Worm (Caenorhabditis elegans) whole organism, midembryonic: ENCODE data around the gene col-41.
A peak's percentile ranks its signal among the peaks of the same experiment; 100 is the strongest.

ENCODE experiments used
- T22C8.4 ChIP-seq: fragments of 200-800 bp; sonication (Bioruptor generic); IDR thresholded peaks from 2 replicates; pipeline ENCODE4 v1.3.6; 2022; ENCODE audit warnings: missing genetic modification characterization, missing compliant biosample characterization
- cog-1 ChIP-seq: sonication (generic microtip); optimal IDR thresholded peaks from 2 replicates; lab custom pipeline; 2016; ENCODE audit warnings: missing genetic modification characterization, missing compliant biosample characterization
- flt-1 ChIP-seq: fragments of 200-800 bp; sonication (Bioruptor generic); IDR thresholded peaks from 2 replicates; pipeline ENCODE4 v1.3.6; 2022; ENCODE audit warnings: missing genetic modification characterization, missing compliant biosample characterization
- klf-2 ChIP-seq: fragments of 200-800 bp; sonication (Bioruptor generic); conservative IDR thresholded peaks from 2 replicates; pipeline ENCODE4 v1.3.6; 2022; ENCODE audit warnings: missing genetic modification reagents, missing genetic modification characterization, missing compliant biosample characterization
- med-1 ChIP-seq: sonication (generic microtip); optimal IDR thresholded peaks from 2 replicates; lab custom pipeline; 2017; ENCODE audit warnings: missing genetic modification characterization, mild to moderate bottlenecking, missing compliant biosample characterization, antibody characterized with exemption, missing genetic modification reagents; ENCODE audit not compliant: insufficient read depth
- ref-1 ChIP-seq: fragments of 200-800 bp; sonication (Bioruptor generic); conservative IDR thresholded peaks from 2 replicates; pipeline ENCODE4 v1.3.6; 2022; ENCODE audit warnings: missing genetic modification reagents, missing genetic modification characterization, missing compliant biosample characterization
- tab-1 ChIP-seq: fragments of 200-800 bp; sonication (Bioruptor generic); IDR thresholded peaks from 2 replicates; pipeline ENCODE4 v1.3.6; 2022; ENCODE audit warnings: missing genetic modification characterization, missing compliant biosample characterization
- ztf-23 ChIP-seq: fragments of 200-800 bp; sonication (Bioruptor generic); IDR thresholded peaks from 2 replicates; pipeline ENCODE4 v1.3.6; 2022; ENCODE audit warnings: missing genetic modification reagents, missing genetic modification characterization, missing compliant biosample characterization
- ztf-29 ChIP-seq: fragments of 200-800 bp; sonication (Bioruptor generic); IDR thresholded peaks from 2 replicates; pipeline ENCODE4 v1.3.6; 2022; ENCODE audit warnings: missing genetic modification reagents, missing genetic modification characterization, missing compliant biosample characterization

Gene col-41

DNA sequence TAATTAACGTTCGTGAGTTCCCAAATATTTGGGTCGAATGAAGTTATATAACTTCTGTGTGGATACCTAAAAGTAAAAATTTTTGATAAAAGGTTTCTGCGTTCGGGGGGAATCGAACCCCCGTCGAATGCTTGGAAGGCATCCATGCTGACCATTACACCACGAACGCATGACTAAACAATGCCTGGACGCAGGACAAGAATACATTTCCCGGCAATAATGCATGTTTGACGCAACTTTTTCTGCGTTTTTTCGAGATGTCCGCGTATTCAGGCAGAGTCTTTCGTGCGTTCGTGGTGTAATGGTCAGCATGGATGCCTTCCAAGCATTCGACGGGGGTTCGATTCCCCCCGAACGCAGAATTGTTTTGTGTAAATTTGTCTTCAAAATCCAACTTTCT is 24.4 kb upstream of the col-41 start:
- no peak for TF ChIP-seq med-1 (GFP tag; lab: Kevin White, UChicago)
- 0 out of 2 replicates have a peak, but pooled peaks have one; percentile 49 for TF ChIP-seq ztf-23 (GFP tag; lab: Robert Waterston, UW)
- TF ChIP-seq cog-1 (tag; lab: Kevin White, UChicago) = no peak
- TF ChIP-seq flt-1 (GFP tag; lab: Robert Waterston, UW) = peak; percentile 79
- TF ChIP-seq T22C8.4 (GFP tag; lab: Robert Waterston, UW) = peak; percentile 28; the same call in 1 of the 2 replicates
- no peak; the same call in none of the 2 replicates for TF ChIP-seq tab-1 (GFP tag; lab: Robert Waterston, UW)
- TF ChIP-seq klf-2 (GFP tag; lab: Robert Waterston, UW) = no peak
- TF ChIP-seq ref-1 (GFP tag; lab: Robert Waterston, UW) = 0 out of 2 replicates have a peak, but pooled peaks have one; percentile 13
- no peak for TF ChIP-seq ztf-29

DNA sequence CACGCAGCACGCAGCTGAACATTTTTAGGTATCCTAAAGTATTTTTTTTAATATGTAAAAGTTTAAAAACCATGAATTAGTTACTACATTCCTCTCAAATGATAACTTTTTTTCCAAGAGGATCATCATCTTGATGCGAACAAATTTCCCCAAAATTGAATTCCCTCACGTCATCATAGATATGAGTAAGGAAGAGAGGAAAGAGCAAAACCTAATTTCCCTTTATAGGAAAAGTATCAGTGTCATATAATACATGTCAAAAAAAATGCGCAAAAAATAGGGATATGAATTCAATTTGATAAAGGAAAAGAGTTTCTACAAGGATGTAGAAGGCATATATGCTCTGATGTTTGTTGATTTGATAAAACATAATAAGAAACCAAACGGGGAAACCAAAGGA is 23.9 kb upstream of the col-41 start:
- TF ChIP-seq med-1 (GFP tag; lab: Kevin White, UChicago) = no peak

- no peak for TF ChIP-seq flt-1 (GFP tag; lab: Robert Waterston, UW)
- TF ChIP-seq cog-1 (tag; lab: Kevin White, UChicago) = no peak
- TF ChIP-seq klf-2 (GFP tag; lab: Robert Waterston, UW) = no peak
- TF ChIP-seq ref-1 (GFP tag; lab: Robert Waterston, UW) = no peak
- no peak for TF ChIP-seq med-1 (GFP tag; lab: Kevin White, UChicago)
- no peak for TF ChIP-seq tab-1 (GFP tag; lab: Robert Waterston, UW)
- no peak for TF ChIP-seq ztf-23 (GFP tag; lab: Robert Waterston, UW)
- no peak for TF ChIP-seq T22C8.4 (GFP tag; lab: Robert Waterston, UW)
- no peak for TF ChIP-seq ztf-29
These were observed 22.8 kb upstream of the col-41 start, which contains the start of gene snt-7 for ce11 chrX:15199052-15199451. Gene snt-7 (minus strand): TSS chrX:15199152.

DNA sequence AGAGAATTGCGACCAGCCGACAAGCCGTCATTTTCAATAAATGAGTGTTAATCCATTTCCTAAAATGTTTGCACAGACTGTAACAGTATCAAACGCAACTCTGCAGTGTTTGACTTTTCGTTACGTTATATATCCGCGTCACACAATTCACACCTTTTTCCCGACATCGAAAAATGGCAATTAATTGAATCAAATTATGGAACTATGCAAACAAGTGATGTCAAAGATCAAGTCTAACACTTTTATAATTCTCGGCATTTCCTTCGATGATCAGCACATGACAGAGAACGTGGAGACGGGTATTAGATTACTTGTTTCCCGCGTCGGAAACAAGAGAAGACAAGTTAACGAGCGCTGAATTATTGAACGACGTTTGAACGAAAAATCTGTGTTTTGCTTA is 18.0 kb upstream of the col-41 start, which contains the start of gene phat-6:
Gene phat-6, minus strand, starts transcription at position 101 of the 400 bp plus-strand sequence.
- TF ChIP-seq ztf-23 (GFP tag; lab: Robert Waterston, UW) = no peak
- no peak for TF ChIP-seq flt-1 (GFP tag; lab: Robert Waterston, UW)
- no peak for TF ChIP-seq ref-1 (GFP tag; lab: Robert Waterston, UW)
- no peak for TF ChIP-seq klf-2 (GFP tag; lab: Robert Waterston, UW)
- no peak for TF ChIP-seq tab-1 (GFP tag; lab: Robert Waterston, UW)
- no peak for TF ChIP-seq cog-1 (tag; lab: Kevin White, UChicago)
- no peak for TF ChIP-seq T22C8.4 (GFP tag; lab: Robert Waterston, UW)
- TF ChIP-seq med-1 (GFP tag; lab: Kevin White, UChicago) = no peak
- TF ChIP-seq ztf-29 = no peak

DNA sequence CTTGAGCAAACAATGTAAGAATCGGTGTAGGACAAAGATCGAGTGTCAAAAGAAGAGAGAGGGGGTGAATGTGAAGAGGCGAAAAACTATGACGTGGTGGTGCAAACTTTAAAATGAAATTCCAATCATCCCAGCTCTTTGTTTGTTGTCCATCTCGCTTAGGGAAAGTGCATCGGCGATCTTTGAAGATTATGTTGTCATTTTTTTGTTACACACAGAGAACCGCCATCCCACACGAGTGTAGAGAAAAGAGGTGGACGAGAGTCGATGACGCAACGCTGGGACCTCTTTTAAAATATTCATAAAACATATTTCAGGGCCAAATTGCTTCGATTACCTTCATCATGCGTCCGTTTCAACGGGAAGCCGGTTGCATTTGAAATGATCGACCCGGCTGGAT is 15.1 kb upstream of the col-41 start:
- TF ChIP-seq ztf-29 (no peak), flt-1 (GFP tag; lab: Robert Waterston, UW) (no peak), med-1 (GFP tag; lab: Kevin White, UChicago) (no peak), klf-2 (GFP tag; lab: Robert Waterston, UW) (no peak), cog-1 (tag; lab: Kevin White, UChicago) (no peak), tab-1 (GFP tag; lab: Robert Waterston, UW) (no peak), T22C8.4 (GFP tag; lab: Robert Waterston, UW) (no peak), ztf-23 (GFP tag; lab: Robert Waterston, UW) (no peak), ref-1 (GFP tag; lab: Robert Waterston, UW) (no peak)

DNA sequence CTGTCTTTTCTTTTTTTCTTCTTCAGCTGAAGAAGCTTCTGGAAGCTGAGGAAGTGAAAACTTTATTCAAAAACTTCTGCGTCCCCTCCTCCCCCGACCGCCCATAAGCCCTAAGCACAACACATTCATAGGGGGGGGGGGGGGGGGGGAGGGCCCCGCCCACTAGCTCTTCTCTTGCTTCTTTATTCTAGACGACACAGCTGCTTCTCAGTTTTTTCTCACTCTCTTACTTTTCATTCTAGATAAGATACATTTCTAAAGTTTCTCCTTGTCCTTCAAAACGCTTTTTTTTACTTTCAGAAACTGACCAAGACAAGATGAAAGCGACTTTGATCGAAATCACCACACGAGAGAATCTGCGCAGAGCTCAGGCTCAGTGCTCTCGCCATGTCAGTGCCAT is 13.5 kb upstream of the col-41 start, which contains the start of gene T10B10.4:
Gene T10B10.4, plus strand, starts transcription at position 301 of the 400 bp plus-strand sequence.
- TF ChIP-seq med-1 (GFP tag; lab: Kevin White, UChicago) (no peak), cog-1 (tag; lab: Kevin White, UChicago) (no peak), T22C8.4 (GFP tag; lab: Robert Waterston, UW) (no peak), ztf-23 (GFP tag; lab: Robert Waterston, UW) (no peak), ref-1 (GFP tag; lab: Robert Waterston, UW) (no peak), klf-2 (GFP tag; lab: Robert Waterston, UW) (no peak), ztf-29 (no peak), tab-1 (GFP tag; lab: Robert Waterston, UW) (no peak), flt-1 (GFP tag; lab: Robert Waterston, UW) (no peak)

DNA sequence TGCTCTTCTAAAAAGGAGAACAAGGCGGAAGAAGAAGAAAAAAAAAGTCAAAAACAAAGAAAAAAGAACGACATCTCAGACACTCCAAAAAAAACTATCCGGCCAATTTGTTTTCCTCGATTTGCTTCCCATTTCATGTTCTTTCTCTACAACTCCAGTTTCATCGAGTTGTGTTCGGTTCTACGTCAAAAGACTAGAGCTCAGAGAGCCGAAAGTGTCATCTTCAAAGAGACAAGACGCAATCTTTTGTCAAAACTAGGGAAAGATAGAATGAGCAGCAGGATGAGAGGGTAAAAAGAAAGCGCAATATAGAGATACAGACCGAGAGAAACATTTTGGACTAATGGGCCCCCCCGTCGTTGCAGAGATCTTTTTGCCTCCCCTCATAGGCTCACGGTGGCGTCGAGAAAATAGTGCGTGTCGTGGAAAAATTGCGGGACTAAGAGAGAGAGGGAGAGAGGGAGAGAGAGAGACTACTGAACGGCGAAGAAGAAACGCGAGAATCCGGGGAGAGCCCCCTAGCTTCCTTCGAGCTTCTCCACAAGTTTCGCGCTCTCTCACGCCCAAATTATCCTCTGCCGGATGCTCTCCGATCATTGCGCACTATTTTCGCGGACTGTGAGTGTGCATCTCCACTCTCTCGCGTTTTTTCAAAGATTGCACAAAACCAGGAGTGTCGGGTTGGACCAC is 12.8 kb upstream of the col-41 start:
- TF ChIP-seq cog-1 (tag; lab: Kevin White, UChicago) (peak; percentile 29), tab-1 (GFP tag; lab: Robert Waterston, UW) (0 out of 2 replicates have a peak, but pooled peaks have one; percentile 26), med-1 (GFP tag; lab: Kevin White, UChicago) (no peak)

ce11 chrX:15188510-15188909 is 12.2 kb upstream of the col-41 start:
- TF ChIP-seq cog-1 (tag; lab: Kevin White, UChicago) (no peak), T22C8.4 (GFP tag; lab: Robert Waterston, UW) (no peak), ref-1 (GFP tag; lab: Robert Waterston, UW) (no peak), ztf-23 (GFP tag; lab: Robert Waterston, UW) (no peak), flt-1 (GFP tag; lab: Robert Waterston, UW) (no peak), tab-1 (GFP tag; lab: Robert Waterston, UW) (no peak), klf-2 (GFP tag; lab: Robert Waterston, UW) (no peak), med-1 (GFP tag; lab: Kevin White, UChicago) (no peak), ztf-29 (no peak)

DNA sequence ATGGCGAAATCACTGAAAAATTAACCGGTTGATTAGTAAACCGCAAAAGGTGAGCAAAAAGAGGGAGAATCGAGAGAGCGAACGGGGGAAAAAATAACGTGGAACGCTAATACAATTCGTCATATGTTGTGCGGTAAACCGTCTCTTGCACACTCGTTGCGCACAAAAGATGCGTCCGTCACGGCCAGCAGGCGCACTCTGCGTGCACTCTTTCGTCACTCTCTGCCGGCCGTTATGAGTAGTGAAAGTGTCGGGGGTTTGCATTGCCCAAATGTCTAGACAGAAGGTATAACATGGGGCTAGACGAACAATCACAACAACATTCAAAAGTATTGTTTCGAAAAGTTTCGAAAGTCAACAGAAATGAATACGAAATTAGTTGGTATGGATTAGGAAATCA is 5.2 kb upstream of the col-41 start, which contains the start of gene pkhm-2:
Gene pkhm-2, minus strand, starts transcription at position 12 of the 400 bp plus-strand sequence.
- TF ChIP-seq ztf-23 (GFP tag; lab: Robert Waterston, UW) (peak; percentile 74), ref-1 (GFP tag; lab: Robert Waterston, UW) (no peak), tab-1 (GFP tag; lab: Robert Waterston, UW) (no peak), med-1 (GFP tag; lab: Kevin White, UChicago) (no peak), cog-1 (tag; lab: Kevin White, UChicago) (peak; percentile 45), klf-2 (GFP tag; lab: Robert Waterston, UW) (0 out of 2 replicates have a peak, but pooled peaks have one; percentile 4), flt-1 (GFP tag; lab: Robert Waterston, UW) (peak; percentile 84)
